Fruit fly (Drosophila melanogaster): ENCODE measurements around the gene CG11403.
A peak's percentile ranks its signal among the peaks of the same experiment; 100 is the strongest.

CG11403 gene

DNA sequence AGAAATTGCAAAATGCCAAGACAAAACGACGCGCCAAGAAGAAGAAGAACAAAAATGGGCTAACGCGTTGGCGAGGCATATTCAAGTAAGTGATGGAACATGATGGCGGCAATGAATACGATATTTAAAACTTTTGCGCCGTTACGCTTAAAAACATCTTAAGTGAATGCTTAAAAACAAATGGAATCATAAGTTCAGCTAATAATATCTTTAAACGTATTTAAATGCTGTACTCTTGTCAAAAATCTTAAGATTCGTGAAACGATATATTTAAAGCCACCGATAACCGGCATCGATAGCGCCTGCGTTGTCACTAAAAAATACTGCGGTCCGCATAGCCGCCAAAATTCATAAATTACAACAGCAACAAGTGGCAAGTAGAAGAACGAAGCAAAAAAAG lies at the start of gene CG11403 (continued):
- TF ChIP-seq CG15514 (GFP tag; optimal IDR thresholded peaks at IDR 0.05) (peak; percentile 49), Six4 (GFP tag; optimal IDR thresholded peaks at IDR 0.05) (no peak), Scr (GFP tag; IDR thresholded peaks at IDR 0.05; ENCODE audit: partially characterized antibody) (peak; percentile 93), CHES-1-like (GFP tag; optimal IDR thresholded peaks at IDR 0.05) (no peak), dmrt11E (tag; optimal IDR thresholded peaks at IDR 0.05) (no peak), peb (GFP tag; IDR thresholded peaks at IDR 0.05) (no peak), CG1603 (tag; optimal IDR thresholded peaks at IDR 0.05) (peak; percentile 0), CG2116 (GFP tag; optimal IDR thresholded peaks at IDR 0.05) (peak; percentile 86), NfI (GFP tag; optimal IDR thresholded peaks at IDR 0.05) (no peak), CG3995 (GFP tag; optimal IDR thresholded peaks at IDR 0.05) (no peak), CG11504 (tag; optimal IDR thresholded peaks at IDR 0.05) (peak; percentile 27), CG3281 (GFP tag; optimal IDR thresholded peaks at IDR 0.05) (no peak), CG16815 (GFP tag; optimal IDR thresholded peaks at IDR 0.05) (no peak), CG16779 (GFP tag; IDR thresholded peaks at IDR 0.05) (no peak), fu2 (GFP tag; optimal IDR thresholded peaks at IDR 0.05) (peak; percentile 19), pan (optimal IDR thresholded peaks at IDR 0.05) (no peak), pan (GFP tag; optimal IDR thresholded peaks at IDR 0.05 in 1 of 2, IDR thresholded peaks at IDR 0.05 in 1 of 2) (no peak), CG6689 (GFP tag; IDR thresholded peaks at IDR 0.05) (no peak), Chrac-16 (GFP tag; optimal IDR thresholded peaks at IDR 0.05) (no peak), Hsf (GFP tag; optimal IDR thresholded peaks at IDR 0.05) (peak; percentile 32), Poxn (GFP tag; IDR thresholded peaks at IDR 0.05) (no peak), CG14441 (GFP tag; IDR thresholded peaks at IDR 0.05) (no peak), CG15696 (tag; optimal IDR thresholded peaks at IDR 0.05) (no peak), B-H1 (GFP tag; IDR thresholded peaks at IDR 0.05) (no peak), CG4404 (GFP tag; IDR thresholded peaks at IDR 0.05) (no peak), CG6654 (GFP tag; optimal IDR thresholded peaks at IDR 0.05) (no peak), CG4617 (GFP tag; optimal IDR thresholded peaks at IDR 0.05; ENCODE audit: borderline replicate concordance) (peak; percentile 15), Dfd (GFP tag; optimal IDR thresholded peaks at IDR 0.05) (no peak), CG12299 (tag; optimal IDR thresholded peaks at IDR 0.05) (no peak), HLHmδ (GFP tag; optimal IDR thresholded peaks at IDR 0.05) (no peak), chif (GFP tag; optimal IDR thresholded peaks at IDR 0.05) (no peak), unpg (GFP tag; optimal IDR thresholded peaks at IDR 0.05) (no peak), Aef1 (GFP tag; IDR thresholded peaks at IDR 0.05) (peak; percentile 55; the same call in 2 of the 3 replicates), Spps (tag; optimal IDR thresholded peaks at IDR 0.05) (no peak), CG14667 (GFP tag; IDR thresholded peaks at IDR 0.05) (no peak), CG31224 (GFP tag; IDR thresholded peaks at IDR 0.05) (no peak), CG10147 (GFP tag; optimal IDR thresholded peaks at IDR 0.05) (peak; percentile 13), dm (GFP tag; optimal IDR thresholded peaks at IDR 0.05) (peak; percentile 19), CG11723 (GFP tag; optimal IDR thresholded peaks at IDR 0.05) (no peak), CG15479 (GFP tag; optimal IDR thresholded peaks at IDR 0.05) (no peak), lilli (GFP tag; optimal IDR thresholded peaks at IDR 0.05) (peak; percentile 41), crol (GFP tag; IDR thresholded peaks at IDR 0.05) (no peak), CG11247 (GFP tag; IDR thresholded peaks at IDR 0.05) (no peak), odd (GFP tag; optimal IDR thresholded peaks at IDR 0.05) (no peak), Meics (GFP tag; optimal IDR thresholded peaks at IDR 0.05) (no peak), tup (GFP tag; optimal IDR thresholded peaks at IDR 0.05) (no peak), bcd (GFP tag; optimal IDR thresholded peaks at IDR 0.05) (no peak), E2f1 (GFP tag; IDR thresholded peaks at IDR 0.05) (no peak), Vsx1 (GFP tag; optimal IDR thresholded peaks at IDR 0.05) (no peak), CG4360 (GFP tag; IDR thresholded peaks at IDR 0.05) (no peak), CG9817 (tag; optimal IDR thresholded peaks at IDR 0.05) (no peak), ab (GFP tag; optimal IDR thresholded peaks at IDR 0.05) (no peak)
